Fruit fly (Drosophila melanogaster): Measurements from ENCODE around the gene CrebA.

Gene CrebA

DNA sequence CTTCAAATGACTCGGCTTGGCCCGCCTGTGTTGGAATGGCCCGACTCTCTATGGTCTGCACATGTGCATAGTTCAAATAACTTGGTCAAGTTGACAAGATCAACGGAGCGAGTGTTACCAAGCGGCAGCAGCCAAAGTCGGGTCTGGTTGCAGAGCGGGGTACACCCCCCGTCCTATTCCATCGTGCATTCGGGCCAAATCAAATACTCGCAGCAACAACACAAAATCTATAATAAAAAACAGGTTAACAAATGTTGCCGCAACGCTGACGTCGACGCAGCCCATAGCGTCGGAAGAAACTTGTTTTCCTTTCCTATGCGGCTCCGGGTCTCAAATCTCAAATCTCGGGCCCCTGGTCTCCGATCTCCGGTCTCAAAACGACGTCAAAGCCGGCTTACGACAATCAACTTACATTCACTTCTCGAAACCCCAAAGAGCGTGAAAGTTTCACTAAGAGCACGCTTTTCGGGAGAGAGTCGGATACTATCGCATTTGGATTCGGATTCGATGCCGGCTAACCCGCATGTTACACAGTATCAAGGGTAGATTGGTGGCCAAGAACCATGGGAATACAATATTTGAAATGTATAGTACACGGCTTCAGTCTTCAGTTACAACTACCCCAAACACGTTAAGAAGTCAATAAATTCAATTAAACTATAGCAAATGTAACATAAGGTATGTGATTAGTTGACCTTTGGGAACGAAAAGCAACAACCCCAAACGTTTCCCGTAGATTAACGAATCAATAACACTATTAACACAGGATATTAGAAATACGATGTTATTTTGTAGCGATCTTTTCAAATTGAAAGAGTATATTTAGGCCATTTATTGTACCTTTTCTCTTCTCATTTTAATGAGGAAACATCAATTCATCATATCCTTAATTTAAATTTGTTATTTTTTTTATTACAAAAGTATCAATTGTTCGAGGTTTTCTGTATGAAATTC, 644 bp upstream of the CrebA start (continued):
- TF ChIP-seq pzg (GFP tag; optimal IDR thresholded peaks at IDR 0.05): no peak
- peak; percentile 16 for TF ChIP-seq nau (GFP tag; optimal IDR thresholded peaks at IDR 0.05)
- peak; percentile 15 for TF ChIP-seq Six4 (GFP tag; optimal IDR thresholded peaks at IDR 0.05)
- peak; percentile 59 for TF ChIP-seq CG13624 (GFP tag; optimal IDR thresholded peaks at IDR 0.05)
- no peak for TF ChIP-seq Gsc (GFP tag; IDR thresholded peaks at IDR 0.05)
- TF ChIP-seq CG4730 (GFP tag; IDR thresholded peaks at IDR 0.05): no peak
- no peak for TF ChIP-seq YL-1 (GFP tag; optimal IDR thresholded peaks at IDR 0.05)
- TF ChIP-seq unpg (GFP tag; optimal IDR thresholded peaks at IDR 0.05): peak; percentile 34
- 0 out of 3 replicates have a peak, but pooled peaks have one; percentile 16 for TF ChIP-seq CG11093 (GFP tag; IDR thresholded peaks at IDR 0.05)
- TF ChIP-seq CG1233 (GFP tag; optimal IDR thresholded peaks at IDR 0.05): peak; percentile 67
- no peak for TF ChIP-seq repo (GFP tag; optimal IDR thresholded peaks at IDR 0.05)
- no peak for TF ChIP-seq Dref (GFP tag; IDR thresholded peaks at IDR 0.05)
- no peak for TF ChIP-seq NFAT (GFP tag; IDR thresholded peaks at IDR 0.05)
- no peak for TF ChIP-seq CG31365 (tag; optimal IDR thresholded peaks at IDR 0.05)
- peak; percentile 30 for TF ChIP-seq CG12104 (GFP tag; optimal IDR thresholded peaks at IDR 0.05)
- no peak for TF ChIP-seq fd64A (GFP tag; optimal IDR thresholded peaks at IDR 0.05)
- peak; percentile 11 for TF ChIP-seq CG18011 (GFP tag; optimal IDR thresholded peaks at IDR 0.05)
- TF ChIP-seq HLH4C (GFP tag; IDR thresholded peaks at IDR 0.05; ENCODE audit: partially characterized antibody): no peak
- no peak for TF ChIP-seq CG12299 (tag; optimal IDR thresholded peaks at IDR 0.05)
- TF ChIP-seq CG17829 (tag; optimal IDR thresholded peaks at IDR 0.05): peak; percentile 22
- no peak for TF ChIP-seq run (tag; optimal IDR thresholded peaks at IDR 0.05)
- TF ChIP-seq dmrt11E (tag; optimal IDR thresholded peaks at IDR 0.05): peak; percentile 75
- no peak for TF ChIP-seq tgo (GFP tag; IDR thresholded peaks at IDR 0.05)
- no peak for TF ChIP-seq ash1 (GFP tag; optimal IDR thresholded peaks at IDR 0.05)
- peak; percentile 82 for TF ChIP-seq tio (GFP tag; optimal IDR thresholded peaks at IDR 0.05)
- peak; percentile 40 for TF ChIP-seq CG4820 (GFP tag; optimal IDR thresholded peaks at IDR 0.05)
- TF ChIP-seq Nf-YB (GFP tag; optimal IDR thresholded peaks at IDR 0.05): peak; percentile 62
- TF ChIP-seq CG8290 (GFP tag; optimal IDR thresholded peaks at IDR 0.05): peak; percentile 41
- peak in 1 of 2 experiments; percentile 46 for TF ChIP-seq CG8290 (tag; optimal IDR thresholded peaks at IDR 0.05)
- peak; percentile 46 for TF ChIP-seq CG18476 (GFP tag; optimal IDR thresholded peaks at IDR 0.05)
- no peak for TF ChIP-seq Stat92E (GFP tag; optimal IDR thresholded peaks at IDR 0.05)
- TF ChIP-seq NC2α (GFP tag; optimal IDR thresholded peaks at IDR 0.05): no peak
- peak; percentile 57 for TF ChIP-seq Hsf (GFP tag; optimal IDR thresholded peaks at IDR 0.05)
- peak; percentile 44; the same call in 1 of the 2 replicates for TF ChIP-seq CG7372 (GFP tag; IDR thresholded peaks at IDR 0.05)
- no peak for TF ChIP-seq Neu2 (GFP tag; optimal IDR thresholded peaks at IDR 0.05; ENCODE audit: borderline replicate concordance)
- TF ChIP-seq otp (GFP tag; IDR thresholded peaks at IDR 0.05): no peak
- peak; percentile 78 for TF ChIP-seq Sox100B (GFP tag; optimal IDR thresholded peaks at IDR 0.05)
- TF ChIP-seq C15 (GFP tag; IDR thresholded peaks at IDR 0.05): no peak
- peak; percentile 41 for TF ChIP-seq slp2 (GFP tag; optimal IDR thresholded peaks at IDR 0.05)
- peak; percentile 75 for TF ChIP-seq CG17385 (GFP tag; optimal IDR thresholded peaks at IDR 0.05)
- no peak for TF ChIP-seq h (optimal IDR thresholded peaks at IDR 0.05)
- peak; percentile 37 for TF ChIP-seq sug (tag; optimal IDR thresholded peaks at IDR 0.05)
- TF ChIP-seq Mrtf (GFP tag; IDR thresholded peaks at IDR 0.05): no peak
- no peak for TF ChIP-seq CG7928 (GFP tag; optimal IDR thresholded peaks at IDR 0.05)
- TF ChIP-seq ranshi (GFP tag; IDR thresholded peaks at IDR 0.05): no peak; the same call in 1 of the 2 replicates
- TF ChIP-seq esg (GFP tag; conservative IDR thresholded peaks at IDR 0.05): peak; percentile 20; the same call in 1 of the 2 replicates
- TF ChIP-seq Dll (GFP tag; IDR thresholded peaks at IDR 0.05; ENCODE audit: partially characterized antibody): 0 out of 4 replicates have a peak, but pooled peaks have one; percentile 5
- TF ChIP-seq sim (GFP tag; IDR thresholded peaks at IDR 0.05): no peak
- TF ChIP-seq CG9797 (GFP tag; optimal IDR thresholded peaks at IDR 0.05): no peak

Measured in whole organism, embryonic.